Fruit fly (Drosophila melanogaster) whole organism, embryonic: ENCODE data around the gene crc.

Experiments
- CG12155 ChIP-seq: fragments of 200-800 bp; sonication (Bioruptor generic); optimal IDR thresholded peaks from 3 replicates; lab custom pipeline; 2016; ENCODE audit warnings: missing biosample characterization, missing genetic modification characterization
- CG12219 ChIP-seq: fragments of 200-800 bp; sonication (Bioruptor generic); optimal IDR thresholded peaks from 3 replicates; lab custom pipeline; 2018; ENCODE audit warnings: missing biosample characterization, mild to moderate bottlenecking, missing genetic modification characterization
- CG12744 ChIP-seq: fragments of 200-800 bp; sonication (Bioruptor generic); optimal IDR thresholded peaks from 2 replicates; lab custom pipeline; 2016; ENCODE audit warnings: missing biosample characterization, missing genetic modification characterization
- CG12942 ChIP-seq: fragments of 200-800 bp; sonication (Bioruptor generic); optimal IDR thresholded peaks from 3 replicates; lab custom pipeline; 2016; ENCODE audit warnings: missing biosample characterization, missing genetic modification characterization
- CG13296 ChIP-seq: fragments of 200-800 bp; sonication (Bioruptor generic); optimal IDR thresholded peaks from 3 replicates; lab custom pipeline; 2018; ENCODE audit warnings: missing biosample characterization, mild to moderate bottlenecking, missing genetic modification characterization
- CG14050 ChIP-seq: fragments of 200-800 bp; sonication (Bioruptor generic); IDR thresholded peaks from 3 replicates; pipeline ENCODE4 v1.3.6; 2022; ENCODE audit warnings: missing biosample characterization, missing genetic modification characterization
- CG14860 ChIP-seq: fragments of 200-800 bp; sonication (Bioruptor generic); IDR thresholded peaks from 3 replicates; pipeline ENCODE4 v1.3.6; 2022; ENCODE audit warnings: missing biosample characterization, missing genetic modification characterization; ENCODE audit not compliant: partially characterized antibody
- CG31388 ChIP-seq: fragments of 200-800 bp; sonication (Bioruptor generic); optimal IDR thresholded peaks from 2 replicates; lab custom pipeline; 2016; ENCODE audit warnings: missing biosample characterization, missing genetic modification characterization
- CG5953 ChIP-seq: fragments of 200-800 bp; sonication (Bioruptor generic); IDR thresholded peaks from 2 replicates; pipeline ENCODE4 v1.3.6; 2022; ENCODE audit warnings: missing biosample characterization, missing genetic modification characterization
- CG6254 ChIP-seq: fragments of 200-800 bp; sonication (Bioruptor generic); optimal IDR thresholded peaks from 3 replicates; lab custom pipeline; 2017; ENCODE audit warnings: mild to moderate bottlenecking, missing biosample characterization, missing genetic modification reagents, missing genetic modification characterization
- CG6765 ChIP-seq: fragments of 200-800 bp; sonication (Bioruptor generic); optimal IDR thresholded peaks from 3 replicates; lab custom pipeline; 2017; ENCODE audit warnings: missing biosample characterization, mild to moderate bottlenecking, missing genetic modification characterization
- CG8388 ChIP-seq: fragments of 200-800 bp; sonication (Bioruptor generic); optimal IDR thresholded peaks from 2 replicates; lab custom pipeline; 2019; ENCODE audit warnings: missing biosample characterization, mild to moderate bottlenecking, missing genetic modification characterization, moderate library complexity
- CG9797 ChIP-seq: fragments of 200-800 bp; sonication (Bioruptor generic); optimal IDR thresholded peaks from 3 replicates; lab custom pipeline; 2018; ENCODE audit warnings: missing biosample characterization, mild to moderate bottlenecking, missing genetic modification characterization
- Deaf1 ChIP-seq: fragments of 200-800 bp; optimal IDR thresholded peaks from 3 replicates; lab custom pipeline; 2019; ENCODE audit warnings: missing biosample characterization, mild to moderate bottlenecking, missing genetic modification characterization, moderate library complexity
- Dfd ChIP-seq, 2 experiments: fragments of >200 bp; optimal IDR thresholded peaks; 2 replicates each; lab custom pipeline; 2017; ENCODE audit warnings: missing biosample characterization in 2 of 2, missing genetic modification characterization in 2 of 2
- Ets65A ChIP-seq: fragments of 200-800 bp; sonication (Bioruptor generic); peaks from one replicate; lab custom pipeline; 2016; ENCODE audit warnings: missing biosample characterization, missing genetic modification characterization
- Fer3 ChIP-seq: fragments of 200-800 bp; sonication (Bioruptor generic); optimal IDR thresholded peaks from 2 replicates; lab custom pipeline; 2018; ENCODE audit warnings: missing biosample characterization, mild to moderate bottlenecking, missing genetic modification characterization, moderate library complexity
- GATAe ChIP-seq: fragments of 200-800 bp; sonication (Bioruptor generic); conservative IDR thresholded peaks from 2 replicates; pipeline ENCODE4 v1.3.6; 2022; ENCODE audit warnings: missing biosample characterization, missing genetic modification characterization
- HLHmδ ChIP-seq: fragments of 200-800 bp; sonication (Bioruptor generic); optimal IDR thresholded peaks from 2 replicates; lab custom pipeline; 2018; ENCODE audit warnings: missing biosample characterization, mild to moderate bottlenecking, missing genetic modification characterization, moderate library complexity
- Hmr ChIP-seq: fragments of 200-800 bp; sonication (Bioruptor generic); optimal IDR thresholded peaks from 3 replicates; lab custom pipeline; 2017; ENCODE audit warnings: mild to moderate bottlenecking, missing biosample characterization, missing genetic modification reagents, missing genetic modification characterization
- Lhr ChIP-seq: fragments of 200-800 bp; sonication (Bioruptor generic); optimal IDR thresholded peaks from 3 replicates; lab custom pipeline; 2017; ENCODE audit warnings: mild to moderate bottlenecking, missing biosample characterization, missing genetic modification reagents, missing genetic modification characterization
- Nf-YB ChIP-seq: fragments of 200-800 bp; sonication (Bioruptor generic); optimal IDR thresholded peaks from 3 replicates; lab custom pipeline; 2019; ENCODE audit warnings: missing biosample characterization, mild to moderate bottlenecking, missing genetic modification characterization, moderate library complexity
- Nf-YC ChIP-seq: fragments of 200-800 bp; optimal IDR thresholded peaks from 3 replicates; lab custom pipeline; 2019; ENCODE audit warnings: missing biosample characterization, mild to moderate bottlenecking, missing genetic modification characterization, moderate library complexity
- bab2 ChIP-seq: fragments of 200-800 bp; sonication (Bioruptor generic); optimal IDR thresholded peaks from 2 replicates; lab custom pipeline; 2016; ENCODE audit warnings: missing biosample characterization, missing genetic modification characterization
- croc ChIP-seq: fragments of 200-800 bp; sonication (Bioruptor generic); conservative IDR thresholded peaks from 3 replicates; pipeline ENCODE4 v1.3.6; 2022; ENCODE audit warnings: missing biosample characterization, missing genetic modification characterization
- cwo ChIP-seq: fragments of 200-800 bp; sonication (Bioruptor generic); optimal IDR thresholded peaks from 3 replicates; lab custom pipeline; 2017; ENCODE audit warnings: missing biosample characterization, missing genetic modification characterization, mild to moderate bottlenecking, moderate library complexity, missing genetic modification reagents
- dmrt99B ChIP-seq: fragments of 200-800 bp; sonication (Bioruptor generic); optimal IDR thresholded peaks from 2 replicates; lab custom pipeline; 2018; ENCODE audit warnings: missing biosample characterization, mild to moderate bottlenecking, missing genetic modification characterization, moderate library complexity
- eyg ChIP-seq: fragments of 200-800 bp; sonication (Bioruptor generic); optimal IDR thresholded peaks from 3 replicates; lab custom pipeline; 2016; ENCODE audit warnings: missing biosample characterization, missing genetic modification characterization
- scrt ChIP-seq: fragments of 200-800 bp; sonication (Bioruptor generic); optimal IDR thresholded peaks from 2 replicates; lab custom pipeline; 2018; ENCODE audit warnings: missing biosample characterization, mild to moderate bottlenecking, missing genetic modification characterization, moderate library complexity
- slou ChIP-seq: fragments of 200-800 bp; sonication (Bioruptor generic); optimal IDR thresholded peaks from 3 replicates; lab custom pipeline; 2016; ENCODE audit warnings: missing biosample characterization, missing genetic modification characterization
- sr ChIP-seq: fragments of 200-800 bp; sonication (Bioruptor generic); IDR thresholded peaks from 3 replicates; pipeline ENCODE4 v1.3.6; 2022; ENCODE audit warnings: missing biosample characterization, missing genetic modification characterization
- stc ChIP-seq: fragments of 200-800 bp; sonication (Bioruptor generic); IDR thresholded peaks from 2 replicates; pipeline ENCODE4 v1.3.6; 2022; ENCODE audit warnings: missing biosample characterization, missing genetic modification characterization
- stwl ChIP-seq: fragments of 200-800 bp; sonication (Bioruptor generic); optimal IDR thresholded peaks from 3 replicates; lab custom pipeline; 2018; ENCODE audit warnings: missing biosample characterization, mild to moderate bottlenecking, missing genetic modification characterization, moderate library complexity
- trem ChIP-seq: fragments of 200-800 bp; optimal IDR thresholded peaks from 3 replicates; lab custom pipeline; 2019; ENCODE audit warnings: missing biosample characterization, mild to moderate bottlenecking, missing genetic modification characterization, moderate library complexity
- tup ChIP-seq: fragments of 200-800 bp; sonication (Bioruptor generic); optimal IDR thresholded peaks from 2 replicates; lab custom pipeline; 2016; ENCODE audit warnings: missing biosample characterization, mild to moderate bottlenecking, missing genetic modification characterization, moderate library complexity
- twi ChIP-seq: fragments of 200-800 bp; optimal IDR thresholded peaks from 2 replicates; lab custom pipeline; 2019; ENCODE audit warnings: missing biosample characterization, mild to moderate bottlenecking, missing genetic modification characterization, moderate library complexity
- unpg ChIP-seq: fragments of 200-800 bp; sonication (Bioruptor generic); optimal IDR thresholded peaks from 3 replicates; lab custom pipeline; 2018; ENCODE audit warnings: missing biosample characterization, mild to moderate bottlenecking, missing genetic modification characterization, moderate library complexity
- vvl ChIP-seq: fragments of 200-800 bp; sonication (Bioruptor generic); IDR thresholded peaks from 2 replicates; pipeline ENCODE4 v1.3.6; 2022; ENCODE audit warnings: missing biosample characterization, missing genetic modification characterization
- z ChIP-seq: fragments of 200-800 bp; sonication (Bioruptor generic); IDR thresholded peaks from 3 replicates; pipeline ENCODE4 v1.3.6; 2022; ENCODE audit warnings: missing biosample characterization, missing genetic modification characterization
- zfh1 ChIP-seq: fragments of 200-800 bp; sonication (Bioruptor generic); IDR thresholded peaks from 3 replicates; pipeline ENCODE4 v1.3.6; 2022; ENCODE audit warnings: missing biosample characterization, missing genetic modification characterization

The crc gene

DNA sequence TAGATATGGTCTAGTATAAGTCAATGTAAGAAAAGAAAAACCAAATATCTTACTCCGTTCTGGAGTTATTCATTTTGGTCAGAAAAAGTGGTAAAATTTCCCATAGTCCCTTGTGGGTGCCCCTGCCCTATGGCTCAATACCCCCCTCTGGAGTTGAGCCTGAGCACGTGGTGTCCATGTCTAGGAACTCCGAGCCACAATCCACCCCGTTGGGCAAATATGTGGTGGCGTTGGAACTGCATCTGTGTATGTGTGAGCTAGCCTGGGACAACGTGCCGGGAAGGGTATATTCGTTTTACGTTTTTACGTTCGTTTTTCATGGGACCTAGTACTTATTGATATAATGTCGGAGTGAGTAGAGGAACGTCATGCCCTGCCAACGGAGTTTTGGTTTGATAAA, 20.2 kb downstream of the crc start (continued):
- TF ChIP-seq Dfd (GFP tag; optimal IDR thresholded peaks at IDR 0.05; lab: Kevin White, UChicago) (no peak), HLHmδ (no peak), CG31388 (GFP tag; lab: Kevin White, UChicago) (no peak), Deaf1 (tag; lab: Kevin White, UChicago) (no peak), trem (no peak), slou (GFP tag; lab: Kevin White, UChicago) (no peak), CG14860 (GFP tag; lab: Robert Waterston, UW) (no peak), CG6765 (GFP tag; lab: Kevin White, UChicago) (no peak), croc (GFP tag; lab: Robert Waterston, UW) (no peak), bab2 (GFP tag; lab: Kevin White, UChicago) (no peak), CG5953 (GFP tag; lab: Robert Waterston, UW) (no peak), tup (GFP tag; lab: Kevin White, UChicago) (no peak), CG12219 (no peak), GATAe (GFP tag; lab: Robert Waterston, UW) (no peak), CG6254 (GFP tag; lab: Kevin White, UChicago) (no peak), Hmr (GFP tag; lab: Kevin White, UChicago) (peak; percentile 15), Fer3 (tag; lab: Kevin White, UChicago) (no peak), stc (GFP tag; lab: Robert Waterston, UW) (no peak), cwo (GFP tag; lab: Kevin White, UChicago) (no peak), CG12942 (GFP tag; lab: Kevin White, UChicago) (no peak), CG9797 (GFP tag; lab: Kevin White, UChicago) (no peak), Lhr (GFP tag; lab: Kevin White, UChicago) (no peak), eyg (GFP tag; lab: Kevin White, UChicago) (no peak)
- TF ChIP-seq, all 482 proteins: peak for 27

dm6 chr2L:21331502-21331901, 20.8 kb downstream of the crc start, which contains the start of gene dimm:
Gene dimm (plus strand): TSS chr2L:21331756.
- TF ChIP-seq Ets65A (GFP tag; lab: Kevin White, UChicago) (peak; percentile 84), dmrt99B (tag; lab: Kevin White, UChicago) (no peak), Nf-YB (GFP tag; lab: Kevin White, UChicago) (peak; percentile 54), Deaf1 (tag; lab: Kevin White, UChicago) (peak; percentile 95), scrt (GFP tag; lab: Kevin White, UChicago) (peak; percentile 98), z (GFP tag; lab: Robert Waterston, UW) (peak; percentile 93), CG8388 (GFP tag; lab: Kevin White, UChicago) (no peak), stwl (no peak), CG12155 (GFP tag; lab: Kevin White, UChicago) (no peak), Nf-YC (tag; lab: Kevin White, UChicago) (peak; percentile 86), sr (GFP tag; lab: Robert Waterston, UW) (no peak), CG12744 (GFP tag; lab: Kevin White, UChicago) (no peak), unpg (GFP tag; lab: Kevin White, UChicago) (no peak), twi (tag; lab: Kevin White, UChicago) (no peak), CG13296 (GFP tag; lab: Kevin White, UChicago) (no peak), Hmr (GFP tag; lab: Kevin White, UChicago) (no peak), GATAe (GFP tag; lab: Robert Waterston, UW) (no peak), CG14050 (no peak), zfh1 (GFP tag; lab: Robert Waterston, UW) (0 out of 3 replicates have a peak, but pooled peaks have one; percentile 10), vvl (no peak)
